Fruit fly (Drosophila melanogaster) whole organism, wandering third instar larva: ENCODE measurements around the gene CG3630.

Experiments used
- Abd-B ChIP-seq: fragments of >200 bp; optimal IDR thresholded peaks from 2 replicates; lab custom pipeline; 2017; ENCODE audit warnings: missing biosample characterization, missing genetic modification characterization
- CG32264 ChIP-seq: fragments of 200-800 bp; sonication (Bioruptor generic); optimal IDR thresholded peaks from 2 replicates; lab custom pipeline; 2016; ENCODE audit warnings: missing biosample characterization, missing genetic modification characterization
- CG9705 ChIP-seq: fragments of 200-800 bp; sonication (Bioruptor generic); optimal IDR thresholded peaks from 2 replicates; lab custom pipeline; 2018; ENCODE audit warnings: missing biosample characterization, mild to moderate bottlenecking, missing genetic modification characterization
- CrebA ChIP-seq: fragments of 200-800 bp; sonication (Bioruptor generic); optimal IDR thresholded peaks from 2 replicates; lab custom pipeline; 2016; ENCODE audit warnings: missing biosample characterization, mild to moderate bottlenecking, missing genetic modification characterization, borderline replicate concordance
- Dfd ChIP-seq: fragments of >200 bp; optimal IDR thresholded peaks from 2 replicates; lab custom pipeline; 2017; ENCODE audit warnings: missing biosample characterization, missing genetic modification characterization
- Dif ChIP-seq: fragments of 200-275, 200-300 bp; sonication (Bioruptor generic); optimal IDR thresholded peaks from 2 replicates; lab custom pipeline; 2018; ENCODE audit warnings: missing biosample characterization, missing genetic modification characterization; ENCODE audit not compliant: partially characterized antibody
- GATAd ChIP-seq: sonication (Bioruptor generic); optimal IDR thresholded peaks from 2 replicates; lab custom pipeline; 2016; ENCODE audit warnings: missing biosample characterization, missing genetic modification characterization
- HLH106 ChIP-seq: fragments of 200-800 bp; optimal IDR thresholded peaks from 3 replicates; lab custom pipeline; 2019; ENCODE audit warnings: missing biosample characterization, mild to moderate bottlenecking, missing genetic modification characterization, moderate library complexity
- Hnf4 ChIP-seq: fragments of 200-800 bp; sonication (Bioruptor generic); optimal IDR thresholded peaks from 2 replicates; lab custom pipeline; 2016; ENCODE audit warnings: missing biosample characterization, mild to moderate bottlenecking, missing genetic modification characterization
- Hr78 ChIP-seq: fragments of >200 bp; optimal IDR thresholded peaks from 2 replicates; lab custom pipeline; 2017; ENCODE audit warnings: missing biosample characterization, missing genetic modification characterization
- Hr83 ChIP-seq: fragments of 200-300 bp; sonication (Bioruptor generic); optimal IDR thresholded peaks from 2 replicates; lab custom pipeline; 2016; ENCODE audit warnings: missing biosample characterization, mild to moderate bottlenecking, missing genetic modification characterization, moderate library complexity; ENCODE audit not compliant: poor library complexity, severe bottlenecking
- Jra ChIP-seq: sonication (Bioruptor generic); optimal IDR thresholded peaks from 2 replicates; lab custom pipeline; 2016; ENCODE audit warnings: missing biosample characterization, missing genetic modification characterization
- Mio ChIP-seq: sonication (Bioruptor generic); optimal IDR thresholded peaks from 2 replicates; lab custom pipeline; 2016; ENCODE audit warnings: missing biosample characterization, missing genetic modification characterization
- Myc ChIP-seq: fragments of >200 bp; optimal IDR thresholded peaks from 2 replicates; lab custom pipeline; 2017
- N ChIP-seq: fragments of >200 bp; optimal IDR thresholded peaks from 2 replicates; lab custom pipeline; 2018; ENCODE audit warnings: missing biosample characterization, missing external identifiers, missing genetic modification characterization
- OdsH ChIP-seq: fragments of 200-800 bp; sonication (Bioruptor generic); optimal IDR thresholded peaks from 2 replicates; lab custom pipeline; 2016; ENCODE audit warnings: missing biosample characterization, mild to moderate bottlenecking, missing genetic modification characterization
- Rel ChIP-seq, 2 experiments: fragments of 200-800 bp; sonication (Bioruptor generic) in 1 of 2; optimal IDR thresholded peaks; 2 replicates in 1 of 2; 3 replicates in 1 of 2; lab custom pipeline; 2016 to 2019; ENCODE audit warnings: mild to moderate bottlenecking in 2 of 2, missing biosample characterization in 2 of 2, missing genetic modification characterization in 2 of 2, moderate library complexity in 1 of 2
- Sp1 ChIP-seq: fragments of 200-800 bp; sonication (Bioruptor generic); optimal IDR thresholded peaks from 3 replicates; lab custom pipeline; 2019; ENCODE audit warnings: missing biosample characterization, mild to moderate bottlenecking, missing genetic modification characterization, moderate library complexity
- br ChIP-seq: fragments of 200-800 bp; sonication (Bioruptor generic); optimal IDR thresholded peaks from 2 replicates; lab custom pipeline; 2016; ENCODE audit warnings: missing biosample characterization, missing genetic modification characterization
- brk ChIP-seq: fragments of 200-800 bp; sonication (Bioruptor generic); optimal IDR thresholded peaks from 2 replicates; lab custom pipeline; 2016; ENCODE audit warnings: missing biosample characterization, mild to moderate bottlenecking, missing genetic modification characterization
- dl ChIP-seq, 2 experiments: fragments of 175-275, 200-275 bp in 1 of 2; fragments of 200-275 bp in 1 of 2; sonication (Bioruptor generic); optimal IDR thresholded peaks; lab custom pipeline; 2018; ENCODE audit warnings: mild to moderate bottlenecking in 2 of 2, missing biosample characterization in 2 of 2, missing genetic modification characterization in 2 of 2, moderate library complexity in 2 of 2; ENCODE audit not compliant: partially characterized antibody in 2 of 2, insufficient read depth in 1 of 2
- dsf ChIP-seq: sonication (Bioruptor generic); optimal IDR thresholded peaks from 2 replicates; lab custom pipeline; 2016; ENCODE audit warnings: missing biosample characterization, missing genetic modification characterization, borderline replicate concordance
- foxo ChIP-seq, 2 experiments: fragments of 200-800 bp; sonication (Bioruptor generic); optimal IDR thresholded peaks; 2 replicates in 1 of 2; 3 replicates in 1 of 2; lab custom pipeline; 2016 to 2017; ENCODE audit warnings: missing biosample characterization in 2 of 2, missing genetic modification characterization in 2 of 2
- fru ChIP-seq: fragments of 200-800 bp; sonication (Bioruptor generic); optimal IDR thresholded peaks from 3 replicates; lab custom pipeline; 2016; ENCODE audit warnings: missing biosample characterization, mild to moderate bottlenecking, missing genetic modification characterization
- h ChIP-seq: fragments of 200-800 bp; sonication (Bioruptor generic); optimal IDR thresholded peaks from 3 replicates; lab custom pipeline; 2016; ENCODE audit warnings: missing biosample characterization, mild to moderate bottlenecking, missing genetic modification characterization
- jim ChIP-seq: fragments of 175-275, 200-325 bp; sonication (Bioruptor generic); optimal IDR thresholded peaks from 2 replicates; lab custom pipeline; 2016; ENCODE audit warnings: missing biosample characterization, mild to moderate bottlenecking, missing genetic modification characterization
- pan ChIP-seq: fragments of >200 bp; optimal IDR thresholded peaks from 2 replicates; lab custom pipeline; 2017
- psq ChIP-seq: fragments of 200-800 bp; sonication (Bioruptor generic); optimal IDR thresholded peaks from 3 replicates; lab custom pipeline; 2017; ENCODE audit warnings: missing biosample characterization, mild to moderate bottlenecking, missing genetic modification characterization, moderate library complexity
- rgr ChIP-seq: fragments of 200-800 bp; sonication (Bioruptor generic); optimal IDR thresholded peaks from 3 replicates; lab custom pipeline; 2016; ENCODE audit warnings: missing biosample characterization, mild to moderate bottlenecking, missing genetic modification characterization
- sage ChIP-seq: fragments of 200-800 bp; sonication (Bioruptor generic); optimal IDR thresholded peaks from 2 replicates; lab custom pipeline; 2016; ENCODE audit warnings: missing biosample characterization, mild to moderate bottlenecking, missing genetic modification characterization
- sv ChIP-seq: fragments of 200-800 bp; sonication (Bioruptor generic); optimal IDR thresholded peaks from 3 replicates; lab custom pipeline; 2016; ENCODE audit warnings: missing biosample characterization, missing genetic modification characterization
- tai ChIP-seq: sonication (Bioruptor generic); optimal IDR thresholded peaks from 2 replicates; lab custom pipeline; 2016; ENCODE audit warnings: missing biosample characterization, missing genetic modification characterization
- woc ChIP-seq: sonication (Bioruptor generic); optimal IDR thresholded peaks from 2 replicates; lab custom pipeline; 2016; ENCODE audit warnings: missing biosample characterization, mild to moderate bottlenecking, missing genetic modification characterization

Gene CG3630

DNA sequence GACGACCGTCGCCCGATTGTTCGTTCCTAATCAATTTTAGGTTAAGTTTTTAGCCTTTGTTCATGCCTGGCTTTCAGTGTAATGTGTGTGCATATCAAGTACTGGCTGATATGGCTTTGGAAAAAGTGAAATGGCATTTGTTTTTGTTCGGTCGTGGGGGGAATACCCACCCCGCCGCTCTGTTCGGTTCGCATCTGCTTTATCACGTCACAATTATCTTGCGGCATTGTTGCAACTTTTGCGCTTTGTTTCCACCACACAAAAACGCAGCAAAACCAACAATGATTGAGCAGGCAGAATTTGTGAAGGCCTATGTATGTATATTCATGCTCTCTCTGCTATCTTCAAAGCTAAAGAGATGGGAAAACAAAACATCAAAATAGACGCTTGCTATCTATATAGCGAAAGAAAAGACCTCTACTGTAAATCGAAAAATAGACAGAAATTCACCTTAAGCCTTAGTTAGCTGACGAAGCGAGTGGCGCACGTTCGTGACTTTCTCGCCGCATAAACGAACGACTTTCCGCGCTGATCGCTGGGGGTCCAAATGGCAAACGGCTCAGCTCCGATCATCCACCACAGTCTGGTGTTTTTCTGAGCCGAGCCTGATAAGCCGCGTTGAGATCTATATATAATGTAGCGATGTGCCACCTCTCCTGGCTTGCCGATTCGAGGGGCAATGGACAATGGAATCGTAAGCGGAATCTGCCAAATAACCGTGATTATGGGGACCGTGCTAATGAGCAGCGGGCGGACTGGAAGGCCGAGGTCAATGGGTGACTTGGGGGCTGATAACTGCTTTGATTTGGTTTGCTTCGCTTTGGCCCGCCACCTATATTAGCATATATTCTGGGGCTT lies 35.6 kb downstream of the CG3630 start:
- no peak for TF ChIP-seq sage (GFP tag; lab: Kevin White, UChicago)
- no peak for TF ChIP-seq Myc (lab: Kevin White, UChicago)
- TF ChIP-seq br (GFP tag; lab: Kevin White, UChicago), result peak; percentile 19
- no peak for TF ChIP-seq woc
- TF ChIP-seq Rel (GFP tag; optimal IDR thresholded peaks at IDR 0.05; lab: Kevin White, UChicago), result no peak
- TF ChIP-seq Rel (tag; optimal IDR thresholded peaks at IDR 0.05; lab: Kevin White, UChicago), result peak; percentile 97
- TF ChIP-seq Sp1 (GFP tag; lab: Kevin White, UChicago), result peak; percentile 28
- no peak for TF ChIP-seq CrebA (GFP tag; lab: Kevin White, UChicago)
- peak; percentile 33 for TF ChIP-seq h
- TF ChIP-seq Hr83 (GFP tag; lab: Kevin White, UChicago), result no peak
- no peak for TF ChIP-seq psq (GFP tag; lab: Kevin White, UChicago)
- TF ChIP-seq brk (GFP tag; lab: Kevin White, UChicago), result no peak
- TF ChIP-seq CG32264 (GFP tag; lab: Kevin White, UChicago), result no peak
- no peak for TF ChIP-seq foxo (GFP tag; optimal IDR thresholded peaks at IDR 0.05; lab: Kevin White, UChicago)
- TF ChIP-seq CG9705, result no peak
- no peak for TF ChIP-seq sv (GFP tag; lab: Kevin White, UChicago)
- no peak for TF ChIP-seq pan (lab: Kevin White, UChicago)
- TF ChIP-seq Jra, result no peak
- TF ChIP-seq HLH106 (tag; lab: Kevin White, UChicago), result peak; percentile 3
- no peak for TF ChIP-seq jim (GFP tag; lab: Kevin White, UChicago)
- TF ChIP-seq fru (GFP tag; lab: Kevin White, UChicago), result peak; percentile 17
- TF ChIP-seq Dfd, result no peak
- no peak for TF ChIP-seq tai (GFP tag; lab: Kevin White, UChicago)
- no peak for TF ChIP-seq Dif
- no peak for TF ChIP-seq Hnf4 (GFP tag; lab: Kevin White, UChicago)
- TF ChIP-seq dl (GFP tag; optimal IDR thresholded peaks at IDR 0.05; lab: Kevin White, UChicago; ENCODE audit: insufficient read depth in 1 of 2, partially characterized antibody in 2 of 2), result no peak
- no peak for TF ChIP-seq rgr (GFP tag; lab: Kevin White, UChicago)
- TF ChIP-seq, all 38 proteins: peak for 6

DNA sequence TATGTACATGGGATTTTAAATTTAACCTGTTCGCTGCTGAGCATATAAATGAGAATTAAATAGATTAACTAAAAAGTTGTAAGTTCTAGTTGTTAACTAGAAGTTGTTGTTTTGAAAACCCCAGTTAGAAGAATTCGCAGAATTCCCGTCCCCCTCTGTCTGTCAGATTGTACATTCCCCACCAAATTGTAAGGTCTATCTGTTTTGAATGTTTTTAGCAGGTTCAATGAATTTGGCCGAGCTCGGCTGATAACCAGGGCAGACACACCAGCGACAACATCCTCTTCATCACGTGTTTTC lies 36.2 kb downstream of the CG3630 start:
- no peak for TF ChIP-seq Hr78 (GFP tag; lab: Kevin White, UChicago)
- no peak for TF ChIP-seq br (GFP tag; lab: Kevin White, UChicago)
- no peak for TF ChIP-seq Abd-B
- TF ChIP-seq dl (GFP tag; optimal IDR thresholded peaks at IDR 0.05; lab: Kevin White, UChicago; ENCODE audit: insufficient read depth in 1 of 2, partially characterized antibody in 2 of 2), result no peak
- TF ChIP-seq Rel (GFP tag; optimal IDR thresholded peaks at IDR 0.05; lab: Kevin White, UChicago), result no peak
- TF ChIP-seq Rel (tag; optimal IDR thresholded peaks at IDR 0.05; lab: Kevin White, UChicago), result peak; percentile 50
- no peak for TF ChIP-seq brk (GFP tag; lab: Kevin White, UChicago)

dm6 chrX:2199303-2199702 lies 37.3 kb downstream of the CG3630 start:
- TF ChIP-seq Hr78 (GFP tag; lab: Kevin White, UChicago) (no peak), h (peak; percentile 22), GATAd (GFP tag; lab: Kevin White, UChicago) (no peak), CG32264 (GFP tag; lab: Kevin White, UChicago) (no peak), Hnf4 (GFP tag; lab: Kevin White, UChicago) (no peak), N (GFP tag; lab: Kevin White, UChicago) (no peak), foxo (GFP tag; optimal IDR thresholded peaks at IDR 0.05; lab: Kevin White, UChicago) (no peak), Dfd (no peak), br (GFP tag; lab: Kevin White, UChicago) (no peak)

DNA sequence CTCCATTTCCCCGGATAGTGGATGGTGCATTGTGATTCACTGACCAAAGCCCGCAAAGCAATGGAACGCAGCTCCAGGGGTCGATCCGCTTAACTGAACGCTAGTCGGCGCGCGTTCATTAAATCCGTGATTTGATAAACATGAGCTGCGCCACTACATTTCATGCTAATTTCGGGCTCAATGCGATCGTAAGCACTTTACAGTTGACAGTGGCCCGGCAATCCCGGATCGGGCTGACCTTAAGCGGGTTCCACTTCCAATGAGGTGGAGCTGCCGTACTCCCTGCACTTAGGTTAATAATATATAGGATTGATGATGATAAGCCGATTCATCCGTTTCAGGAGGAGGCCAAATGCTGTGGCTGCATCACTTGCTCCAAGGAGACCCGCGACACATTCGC lies 41.8 kb downstream of the CG3630 start, which contains the start of gene FarO:
TSS of gene FarO (minus strand) at position 101 of the 400 bp plus-strand sequence.
- TF ChIP-seq GATAd (GFP tag; lab: Kevin White, UChicago) (no peak), Mio (no peak), tai (GFP tag; lab: Kevin White, UChicago) (no peak), Myc (lab: Kevin White, UChicago) (no peak), Abd-B (no peak), fru (GFP tag; lab: Kevin White, UChicago) (no peak), dsf (no peak), OdsH (GFP tag; lab: Kevin White, UChicago) (no peak), Jra (no peak)
